Worm (Caenorhabditis elegans): ENCODE data around the gene nhr-15.

- TF ChIP-seq Y75B8A.6 (GFP tag; IDR thresholded peaks at IDR 0.05): no peak
- no peak for TF ChIP-seq fkh-10 (GFP tag; optimal IDR thresholded peaks at IDR 0.05)
- no peak for TF ChIP-seq R02D3.7 (tag; optimal IDR thresholded peaks at IDR 0.05)
- no peak for TF ChIP-seq nhr-76 (tag; optimal IDR thresholded peaks at IDR 0.05)
- no peak for TF ChIP-seq nhr-48 (tag; optimal IDR thresholded peaks at IDR 0.05)
- TF ChIP-seq jun-1 (tag; optimal IDR thresholded peaks at IDR 0.05): no peak
These were observed 27.2 kb upstream of the nhr-15 start for ce11 chrV:285298-285697.

Measured in whole organism, L4 larva.